Worm (Caenorhabditis elegans): ENCODE data around the gene cutl-2.

The cutl-2 gene

DNA sequence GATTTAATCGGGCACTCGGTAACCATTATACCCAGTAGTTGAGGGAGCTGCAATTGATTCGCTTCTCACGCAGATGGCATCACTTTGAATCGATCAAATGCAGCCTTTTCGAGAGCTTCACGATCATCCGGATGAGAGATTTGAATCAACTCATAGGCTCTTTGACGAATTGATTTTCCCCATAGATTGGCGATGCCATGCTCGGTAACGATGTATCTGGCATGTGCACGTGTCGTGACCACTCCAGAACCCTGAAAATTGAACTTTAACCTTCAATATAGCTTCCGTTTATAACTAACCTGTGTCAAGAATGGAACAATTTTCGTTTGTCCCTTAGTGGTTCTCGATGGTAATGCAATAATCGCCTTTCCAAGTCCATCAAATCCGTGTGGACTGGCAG lies 40.3 kb downstream of the cutl-2 start:
- TF ChIP-seq ets-4 (GFP tag; optimal IDR thresholded peaks at IDR 0.05), result no peak
- TF ChIP-seq F52B5.7 (tag; optimal IDR thresholded peaks at IDR 0.05), result no peak
- TF ChIP-seq ceh-79 (tag; optimal IDR thresholded peaks at IDR 0.05), result no peak
- TF ChIP-seq dox-1 (GFP tag; IDR thresholded peaks at IDR 0.05), result no peak
- no peak for TF ChIP-seq somi-1 (GFP tag; optimal IDR thresholded peaks at IDR 0.05)
- TF ChIP-seq F57A8.1 (GFP tag; optimal IDR thresholded peaks at IDR 0.05), result no peak
- TF ChIP-seq lsl-1 (GFP tag; optimal IDR thresholded peaks at IDR 0.05), result no peak

DNA sequence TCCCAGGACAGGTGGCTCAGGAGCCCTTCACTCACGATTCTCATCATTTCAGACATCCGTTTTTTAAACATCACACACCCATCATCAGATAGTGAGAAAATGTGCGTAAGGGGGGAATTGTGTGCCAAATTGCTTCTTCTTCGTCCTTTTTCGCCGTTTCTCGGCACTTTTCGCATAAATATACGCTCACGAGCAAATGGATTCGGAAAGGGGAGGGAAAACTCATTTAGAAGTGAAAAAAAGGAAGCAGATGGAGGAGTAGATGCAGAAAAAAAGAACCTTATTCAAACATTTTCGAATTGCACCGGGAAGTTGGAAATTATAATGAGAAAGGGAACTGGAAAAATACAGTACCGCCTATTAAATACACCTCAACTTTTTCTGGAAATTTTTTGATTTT lies 42.4 kb downstream of the cutl-2 start:
- no peak for TF ChIP-seq sea-2 (GFP tag; IDR thresholded peaks at IDR 0.05)
- no peak for TF ChIP-seq hlh-12 (tag; optimal IDR thresholded peaks at IDR 0.05)
- no peak for TF ChIP-seq mxl-1 (tag; optimal IDR thresholded peaks at IDR 0.05)
- no peak for TF ChIP-seq F23B12.7 (tag; optimal IDR thresholded peaks at IDR 0.05; ENCODE audit: insufficient read depth)
- no peak for TF ChIP-seq C06A6.2 (GFP tag; conservative IDR thresholded peaks at IDR 0.05)
- TF ChIP-seq nhr-80 (tag; optimal IDR thresholded peaks at IDR 0.05), result no peak
- no peak for TF ChIP-seq lin-54 (GFP tag; optimal IDR thresholded peaks at IDR 0.05)

DNA sequence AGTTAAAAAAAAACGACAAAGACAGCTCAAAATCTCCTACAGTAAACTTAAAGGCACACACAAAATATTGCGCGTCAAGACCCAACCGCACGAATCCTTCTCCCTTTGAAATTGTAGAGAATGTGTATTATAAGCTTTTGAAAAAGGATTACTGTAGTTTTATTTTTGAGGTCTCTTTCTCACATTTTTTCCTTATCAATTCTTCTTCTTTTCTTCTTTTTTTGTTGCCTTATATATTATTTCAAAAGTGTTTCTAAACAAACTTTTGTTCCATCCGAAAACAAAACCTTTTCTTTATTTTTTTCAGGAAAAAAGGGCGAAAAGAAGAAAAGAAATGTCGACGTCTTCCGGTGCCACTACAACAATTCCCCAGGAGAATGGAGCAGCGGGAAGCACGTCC lies 44.0 kb downstream of the cutl-2 start, which contains the start of gene ZK1320.13:
Gene ZK1320.13, plus strand, starts transcription at position 301 of the 400 bp plus-strand sequence.
- TF ChIP-seq bed-1 (GFP tag; IDR thresholded peaks at IDR 0.05), result no peak
- no peak for TF ChIP-seq rcor-1 (GFP tag; IDR thresholded peaks at IDR 0.05)
- TF ChIP-seq T26A5.8 (tag; optimal IDR thresholded peaks at IDR 0.05), result no peak
- no peak for TF ChIP-seq snpc-1.1 (tag; optimal IDR thresholded peaks at IDR 0.05; ENCODE audit: insufficient read depth)
- TF ChIP-seq attf-6 (GFP tag; IDR thresholded peaks at IDR 0.05), result no peak
- no peak for TF ChIP-seq ztf-6 (GFP tag; IDR thresholded peaks at IDR 0.05)
- no peak for TF ChIP-seq nhr-27 (tag; optimal IDR thresholded peaks at IDR 0.05)
- TF ChIP-seq madf-8 (GFP tag; conservative IDR thresholded peaks at IDR 0.05), result no peak
- no peak for TF ChIP-seq nfyb-1 (GFP tag; IDR thresholded peaks at IDR 0.05)
- no peak for TF ChIP-seq snpc-1.3 (tag; optimal IDR thresholded peaks at IDR 0.05; ENCODE audit: insufficient read depth)
- TF ChIP-seq F57A8.1 (GFP tag; optimal IDR thresholded peaks at IDR 0.05), result no peak
- TF ChIP-seq lag-1 (GFP tag; IDR thresholded peaks at IDR 0.05), result no peak
- no peak for TF ChIP-seq tlf-1 (GFP tag; optimal IDR thresholded peaks at IDR 0.05)
- TF ChIP-seq F22D6.2 (tag; optimal IDR thresholded peaks at IDR 0.05), result no peak
- TF ChIP-seq mxl-1 (tag; optimal IDR thresholded peaks at IDR 0.05), result no peak
- no peak for TF ChIP-seq egl-18 (GFP tag; IDR thresholded peaks at IDR 0.05)
- no peak for TF ChIP-seq efl-1 (GFP tag; optimal IDR thresholded peaks at IDR 0.05)
- no peak for TF ChIP-seq madf-10 (tag; optimal IDR thresholded peaks at IDR 0.05)
- no peak for TF ChIP-seq sea-2 (GFP tag; IDR thresholded peaks at IDR 0.05)
- TF ChIP-seq ceh-79 (tag; optimal IDR thresholded peaks at IDR 0.05), result no peak

DNA sequence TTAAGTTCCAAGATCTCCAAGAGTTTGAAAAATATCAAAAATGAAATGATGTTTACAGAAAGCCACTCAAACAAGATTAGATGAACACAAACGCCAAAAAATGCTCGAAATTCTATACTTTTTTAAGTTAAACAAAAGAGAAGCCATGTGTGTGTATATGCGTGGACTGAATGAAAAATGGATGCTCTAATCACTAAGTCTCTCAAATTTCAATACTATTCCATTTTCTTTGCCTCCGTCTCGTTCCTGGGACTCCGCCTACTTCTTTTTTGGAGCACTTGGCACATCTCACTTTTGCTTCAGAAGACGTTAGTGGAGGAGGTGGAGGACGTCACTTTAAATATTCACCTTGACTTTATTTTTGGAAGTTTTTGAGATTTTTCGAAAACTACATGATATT lies 44.6 kb downstream of the cutl-2 start:
- TF ChIP-seq hmg-1.2 (GFP tag; IDR thresholded peaks at IDR 0.05) (peak; percentile 61), mxl-1 (tag; optimal IDR thresholded peaks at IDR 0.05) (no peak)

DNA sequence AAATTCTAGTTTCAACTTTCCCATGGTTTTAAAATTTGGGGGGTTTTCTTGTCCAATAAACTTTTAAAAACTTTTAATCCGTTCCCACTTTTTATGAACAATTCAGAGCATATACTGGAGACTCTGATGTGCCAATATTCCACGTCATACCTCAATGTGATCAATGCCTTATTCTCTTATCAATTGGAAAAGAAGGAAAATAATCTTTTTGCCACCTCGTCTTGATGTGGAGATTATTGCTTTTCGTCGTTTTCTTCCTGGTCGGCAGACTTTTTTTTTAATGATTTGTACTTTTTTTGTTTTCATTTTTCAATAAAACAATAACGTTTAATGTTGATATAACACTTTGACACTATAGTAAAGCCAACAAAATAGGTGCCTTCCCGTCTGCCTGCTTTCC lies 47.0 kb downstream of the cutl-2 start:
- TF ChIP-seq let-607 (tag; optimal IDR thresholded peaks at IDR 0.05), result peak in 1 of 2 experiments; percentile 22
- peak; percentile 66 for TF ChIP-seq nhr-80 (tag; optimal IDR thresholded peaks at IDR 0.05)
- no peak for TF ChIP-seq lsy-27 (tag; optimal IDR thresholded peaks at IDR 0.05; ENCODE audit: borderline replicate concordance, insufficient read depth)

Measured in whole organism, young adult.